Worm (Caenorhabditis elegans) whole organism, mixed stage, embryonic: Measurements from ENCODE around the gene R03A10.5.

Source experiments
- M03D4.4 ChIP-seq: sonication (generic microtip); optimal IDR thresholded peaks from 2 replicates; lab custom pipeline; 2017; ENCODE audit warnings: mild to moderate bottlenecking, missing genetic modification characterization, missing compliant biosample characterization
- bed-3 ChIP-seq: fragments of 200-800 bp; sonication (Bioruptor generic); optimal IDR thresholded peaks from 3 replicates; lab custom pipeline; 2018; ENCODE audit warnings: mild to moderate bottlenecking, missing genetic modification characterization, moderate library complexity, missing compliant biosample characterization
- blmp-1 ChIP-seq: fragments of 150-350 bp; optimal IDR thresholded peaks from 2 replicates; lab custom pipeline; 2014; ENCODE audit warnings: missing biosample characterization, missing genetic modification characterization
- ceh-43 ChIP-seq: fragments of 200-800 bp; sonication (Bioruptor generic); optimal IDR thresholded peaks from 2 replicates; lab custom pipeline; 2018; ENCODE audit warnings: mild to moderate bottlenecking, missing genetic modification characterization, moderate library complexity, missing compliant biosample characterization
- ceh-83 ChIP-seq: fragments of 200-800 bp; sonication (Bioruptor generic); optimal IDR thresholded peaks from 2 replicates; lab custom pipeline; 2018; ENCODE audit warnings: mild to moderate bottlenecking, missing genetic modification characterization, missing compliant biosample characterization
- ces-1 ChIP-seq: fragments of 150-350 bp; optimal IDR thresholded peaks from 2 replicates; lab custom pipeline; 2014; ENCODE audit warnings: missing biosample characterization, missing genetic modification reagents, missing genetic modification characterization
- cnd-1 ChIP-seq: fragments of 200-800 bp; sonication (Bioruptor generic); optimal IDR thresholded peaks from 2 replicates; lab custom pipeline; 2018; ENCODE audit warnings: mild to moderate bottlenecking, missing genetic modification characterization, missing compliant biosample characterization
- drap-1 ChIP-seq: fragments of 200-800 bp; sonication (Bioruptor generic); optimal IDR thresholded peaks from 3 replicates; lab custom pipeline; 2018; ENCODE audit warnings: mild to moderate bottlenecking, missing genetic modification characterization, missing compliant biosample characterization
- elt-1 ChIP-seq: sonication (generic microtip); optimal IDR thresholded peaks from 2 replicates; lab custom pipeline; 2017; ENCODE audit warnings: missing genetic modification characterization, mild to moderate bottlenecking, missing compliant biosample characterization, antibody characterized with exemption, moderate library complexity, borderline replicate concordance; ENCODE audit not compliant: insufficient read depth
- elt-3 ChIP-seq: fragments of 150-350 bp; optimal IDR thresholded peaks from 2 replicates; lab custom pipeline; 2014; ENCODE audit warnings: missing biosample characterization, missing genetic modification characterization
- flh-1 ChIP-seq: fragments of 200-800 bp; sonication (Bioruptor generic); optimal IDR thresholded peaks from 2 replicates; lab custom pipeline; 2018; ENCODE audit warnings: mild to moderate bottlenecking, missing genetic modification characterization, moderate library complexity, missing compliant biosample characterization
- ham-2 ChIP-seq: fragments of 200-800 bp; sonication (Bioruptor generic); optimal IDR thresholded peaks from 2 replicates; lab custom pipeline; 2018; ENCODE audit warnings: mild to moderate bottlenecking, missing genetic modification characterization, missing compliant biosample characterization
- lin-32 ChIP-seq: fragments of 200-800 bp; sonication (Bioruptor generic); optimal IDR thresholded peaks from 2 replicates; lab custom pipeline; 2018; ENCODE audit warnings: mild to moderate bottlenecking, missing genetic modification characterization, missing compliant biosample characterization
- lsy-2 ChIP-seq: fragments of 150-350 bp; optimal IDR thresholded peaks from 2 replicates; lab custom pipeline; 2014; ENCODE audit warnings: missing biosample characterization, missing genetic modification characterization
- mab-5 ChIP-seq: fragments of 150-350 bp; optimal IDR thresholded peaks from 2 replicates; lab custom pipeline; 2014; ENCODE audit warnings: missing biosample characterization, missing genetic modification characterization
- mls-2 ChIP-seq: sonication (generic microtip); optimal IDR thresholded peaks from 2 replicates; lab custom pipeline; 2016; ENCODE audit warnings: mild to moderate bottlenecking, missing genetic modification characterization, moderate library complexity, missing compliant biosample characterization
- nhr-12 ChIP-seq: fragments of 150-350 bp; optimal IDR thresholded peaks from 2 replicates; lab custom pipeline; 2014; ENCODE audit warnings: missing biosample characterization, missing genetic modification characterization
- nhr-2 ChIP-seq: fragments of 150-350 bp; optimal IDR thresholded peaks from 2 replicates; lab custom pipeline; 2014; ENCODE audit warnings: missing biosample characterization, missing genetic modification characterization
- nhr-237 ChIP-seq: fragments of 150-350 bp; optimal IDR thresholded peaks from 2 replicates; lab custom pipeline; 2014; ENCODE audit warnings: missing biosample characterization, missing genetic modification characterization
- nhr-76 ChIP-seq: sonication (generic microtip); optimal IDR thresholded peaks from 2 replicates; lab custom pipeline; 2017; ENCODE audit warnings: missing biosample characterization, missing genetic modification characterization
- pha-4 ChIP-seq: fragments of 150-350 bp; optimal IDR thresholded peaks from 2 replicates; lab custom pipeline; 2018; ENCODE audit warnings: missing biosample characterization, missing genetic modification reagents, missing genetic modification characterization
- sem-2 ChIP-seq: fragments of 200-800 bp; sonication (Bioruptor generic); optimal IDR thresholded peaks from 2 replicates; lab custom pipeline; 2018; ENCODE audit warnings: mild to moderate bottlenecking, missing genetic modification characterization, missing compliant biosample characterization
- snpc-4 ChIP-seq: fragments of 150-350 bp; optimal IDR thresholded peaks from 2 replicates; lab custom pipeline; 2014; ENCODE audit warnings: missing biosample characterization, missing genetic modification characterization
- sptf-1 ChIP-seq: sonication (generic microtip); optimal IDR thresholded peaks from 2 replicates; lab custom pipeline; 2017; ENCODE audit warnings: mild to moderate bottlenecking, missing genetic modification characterization, moderate library complexity, missing compliant biosample characterization
- tbx-8 ChIP-seq: fragments of 200-800 bp; sonication (Bioruptor generic); optimal IDR thresholded peaks from 2 replicates; lab custom pipeline; 2018; ENCODE audit warnings: mild to moderate bottlenecking, missing genetic modification characterization, moderate library complexity, missing compliant biosample characterization
- unc-120 ChIP-seq: sonication (generic microtip); optimal IDR thresholded peaks from 2 replicates; lab custom pipeline; 2017; ENCODE audit warnings: missing genetic modification characterization, missing compliant biosample characterization; ENCODE audit not compliant: poor library complexity, severe bottlenecking
- unc-39 ChIP-seq: fragments of 150-350 bp; optimal IDR thresholded peaks from 2 replicates; lab custom pipeline; 2014; ENCODE audit warnings: missing biosample characterization, missing genetic modification characterization
- unc-62 ChIP-seq: fragments of 150-350 bp; optimal IDR thresholded peaks from 2 replicates; lab custom pipeline; 2014; ENCODE audit warnings: missing biosample characterization, missing genetic modification reagents, missing genetic modification characterization
- zip-8 ChIP-seq: fragments of 150-350 bp; optimal IDR thresholded peaks from 2 replicates; lab custom pipeline; 2014; ENCODE audit warnings: missing biosample characterization, missing genetic modification characterization
- ztf-11 ChIP-seq: fragments of 150-350 bp; optimal IDR thresholded peaks from 2 replicates; lab custom pipeline; 2014; ENCODE audit warnings: missing biosample characterization, missing genetic modification characterization

The R03A10.5 gene

DNA sequence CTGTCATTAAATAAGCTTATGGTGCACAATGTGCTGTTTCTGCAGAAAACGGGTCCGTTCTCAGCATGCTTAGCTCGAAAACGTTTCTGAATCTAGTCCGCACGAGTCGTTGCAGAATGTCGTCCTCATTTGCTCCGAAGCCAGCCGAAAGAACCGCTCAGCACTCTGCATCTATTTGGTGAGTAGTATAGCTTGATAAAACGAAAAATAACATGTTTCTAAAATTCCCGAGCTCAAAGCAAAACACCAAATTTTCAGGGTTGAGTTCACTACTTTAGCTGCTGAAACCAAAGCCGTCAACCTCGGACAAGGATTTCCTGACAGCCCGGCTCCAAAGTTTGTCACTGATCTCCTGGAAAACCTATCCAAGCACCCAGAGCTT is 4.8 kb upstream of the R03A10.5 start, which contains the start of gene nkat-3:
Gene nkat-3, plus strand, starts transcription at position 46 of the 382 bp plus-strand sequence.
- no peak for TF ChIP-seq nhr-2
- no peak for TF ChIP-seq nhr-76 (tag; lab: Kevin White, UChicago)
- no peak for TF ChIP-seq drap-1 (GFP tag; lab: Kevin White, UChicago)
- TF ChIP-seq lin-32: no peak
- TF ChIP-seq unc-120 (tag; lab: Kevin White, UChicago): no peak
- no peak for TF ChIP-seq mls-2 (tag; lab: Kevin White, UChicago)
- no peak for TF ChIP-seq ceh-43 (GFP tag; lab: Kevin White, UChicago)
- TF ChIP-seq ceh-83 (GFP tag; lab: Kevin White, UChicago): no peak
- TF ChIP-seq sptf-1 (tag; lab: Kevin White, UChicago): no peak
- TF ChIP-seq snpc-4 (tag; lab: Kevin White, UChicago): no peak
- no peak for TF ChIP-seq tbx-8 (GFP tag; lab: Kevin White, UChicago)
- TF ChIP-seq M03D4.4 (tag; lab: Kevin White, UChicago): no peak
- no peak for TF ChIP-seq nhr-12
- TF ChIP-seq cnd-1 (tag; lab: Kevin White, UChicago): no peak
- no peak for TF ChIP-seq ham-2 (GFP tag; lab: Kevin White, UChicago)
- TF ChIP-seq ztf-11: no peak
- TF ChIP-seq nhr-237 (tag; lab: Kevin White, UChicago): no peak
- TF ChIP-seq pha-4 (tag; lab: Kevin White, UChicago): no peak

- TF ChIP-seq nhr-2 (no peak), nhr-12 (no peak), ces-1 (peak; percentile 11)
These were observed 18.5 kb downstream of the R03A10.5 start for ce11 chrX:15465050-15465449.

ce11 chrX:15466032-15466431 is 19.5 kb downstream of the R03A10.5 start, which contains the start of gene sprr-1:
sprr-1 (plus strand) TSS chrX:15466300.
- no peak for TF ChIP-seq mab-5 (tag; lab: Kevin White, UChicago)
- TF ChIP-seq nhr-2: no peak
- no peak for TF ChIP-seq nhr-12
- no peak for TF ChIP-seq ztf-11
- no peak for TF ChIP-seq zip-8 (tag; lab: Kevin White, UChicago)
- TF ChIP-seq sptf-1 (tag; lab: Kevin White, UChicago): no peak
- no peak for TF ChIP-seq M03D4.4 (tag; lab: Kevin White, UChicago)
- no peak for TF ChIP-seq lsy-2 (tag; lab: Kevin White, UChicago)
- TF ChIP-seq tbx-8 (GFP tag; lab: Kevin White, UChicago): no peak
- TF ChIP-seq pha-4 (tag; lab: Kevin White, UChicago): no peak
- TF ChIP-seq sem-2 (GFP tag; lab: Kevin White, UChicago): no peak
- no peak for TF ChIP-seq blmp-1

- TF ChIP-seq unc-62 (GFP tag; lab: Kevin White, UChicago) (no peak), unc-39 (tag; lab: Kevin White, UChicago) (no peak), nhr-12 (no peak), flh-1 (GFP tag; lab: Kevin White, UChicago) (no peak), elt-3 (tag; lab: Kevin White, UChicago) (no peak), bed-3 (GFP tag; lab: Kevin White, UChicago) (no peak), tbx-8 (GFP tag; lab: Kevin White, UChicago) (no peak), blmp-1 (no peak), nhr-76 (tag; lab: Kevin White, UChicago) (no peak), zip-8 (tag; lab: Kevin White, UChicago) (no peak), cnd-1 (tag; lab: Kevin White, UChicago) (no peak)
These were observed 22.1 kb downstream of the R03A10.5 start for ce11 chrX:15468657-15469056.

- TF ChIP-seq ham-2 (GFP tag; lab: Kevin White, UChicago): peak; percentile 41
- TF ChIP-seq sptf-1 (tag; lab: Kevin White, UChicago): no peak
- TF ChIP-seq elt-1 (tag; lab: Kevin White, UChicago): peak; percentile 100
These were observed 23.5 kb downstream of the R03A10.5 start for ce11 chrX:15469957-15470548.
